Worm (Caenorhabditis elegans) whole organism, L4 larva: ENCODE measurements around the gene clpp-1.

Experiments used
- mdl-1 ChIP-seq, 2 experiments: fragments of 150-350 bp in 1 of 2; sonication (generic microtip) in 1 of 2; optimal IDR thresholded peaks; 2 replicates each; lab custom pipeline; 2014 to 2017; ENCODE audit warnings: missing biosample characterization in 2 of 2, missing genetic modification characterization in 2 of 2
- mep-1 ChIP-seq: fragments of 150-350 bp; sonication (generic microtip); optimal IDR thresholded peaks from 3 replicates; lab custom pipeline; 2014; ENCODE audit warnings: missing biosample characterization, missing genetic modification characterization
- nhr-102 ChIP-seq: sonication (generic microtip); optimal IDR thresholded peaks from 2 replicates; lab custom pipeline; 2016; ENCODE audit warnings: mild to moderate bottlenecking, missing genetic modification characterization, moderate library complexity, missing compliant biosample characterization
- nhr-76 ChIP-seq: fragments of 150-350 bp; optimal IDR thresholded peaks from 2 replicates; lab custom pipeline; 2014; ENCODE audit warnings: missing biosample characterization, missing genetic modification characterization

- TF ChIP-seq nhr-102 (no peak), mdl-1 (tag; optimal IDR thresholded peaks at IDR 0.05; lab: Kevin White, UChicago) (no peak), mep-1 (tag; lab: Kevin White, UChicago) (no peak), nhr-76 (tag; lab: Kevin White, UChicago) (no peak)
These were observed 19.5 kb downstream of the clpp-1 start for ce11 chrII:10283145-10283544.
